Fruit fly (Drosophila melanogaster) whole organism, pupa: Measurements from ENCODE around the gene CG17544.

Experiments used
- CG10348 ChIP-seq: fragments of 200-800 bp; sonication (Bioruptor generic); IDR thresholded peaks from 2 replicates; pipeline ENCODE4 v1.3.6; 2022; ENCODE audit warnings: missing biosample characterization, missing genetic modification characterization
- CG12605 ChIP-seq: fragments of 200-800 bp; sonication (Bioruptor generic); IDR thresholded peaks from 2 replicates; pipeline ENCODE4 v1.3.6; 2022; ENCODE audit warnings: missing biosample characterization, missing genetic modification characterization
- CG13204 ChIP-seq: fragments of 200-800 bp; sonication (Bioruptor generic); optimal IDR thresholded peaks from 2 replicates; lab custom pipeline; 2018; ENCODE audit warnings: missing biosample characterization, mild to moderate bottlenecking, missing genetic modification characterization, moderate library complexity
- CG14655 ChIP-seq: fragments of 200-800 bp; sonication (Bioruptor generic); optimal IDR thresholded peaks from 3 replicates; lab custom pipeline; 2017; ENCODE audit warnings: mild to moderate bottlenecking, missing biosample characterization, missing genetic modification reagents, missing genetic modification characterization
- CG15710 ChIP-seq: fragments of 200-800 bp; sonication (Bioruptor generic); optimal IDR thresholded peaks from 2 replicates; lab custom pipeline; 2018; ENCODE audit warnings: missing biosample characterization, mild to moderate bottlenecking, missing genetic modification characterization, moderate library complexity
- CG17806 ChIP-seq: fragments of 200-800 bp; sonication (Bioruptor generic); optimal IDR thresholded peaks from 2 replicates; lab custom pipeline; 2018; ENCODE audit warnings: missing biosample characterization, mild to moderate bottlenecking, missing genetic modification characterization, moderate library complexity
- CG32121 ChIP-seq: fragments of 200-800 bp; sonication (Bioruptor generic); IDR thresholded peaks from 2 replicates; pipeline ENCODE4 v1.3.6; 2022; ENCODE audit warnings: missing biosample characterization, missing genetic modification characterization
- CG34367 ChIP-seq: fragments of 200-800 bp; sonication (Bioruptor generic); optimal IDR thresholded peaks from 2 replicates; lab custom pipeline; 2018; ENCODE audit warnings: missing biosample characterization, mild to moderate bottlenecking, missing genetic modification characterization
- CG4496 ChIP-seq: fragments of 200-800 bp; sonication (Bioruptor generic); IDR thresholded peaks from 3 replicates; pipeline ENCODE4 v1.3.6; 2022; ENCODE audit warnings: missing biosample characterization, missing genetic modification characterization
- CG8159 ChIP-seq: fragments of 200-800 bp; sonication (Bioruptor generic); optimal IDR thresholded peaks from 3 replicates; lab custom pipeline; 2018; ENCODE audit warnings: missing biosample characterization, mild to moderate bottlenecking, missing genetic modification characterization, moderate library complexity
- CG8301 ChIP-seq: fragments of 200-800 bp; sonication (Bioruptor generic); optimal IDR thresholded peaks from 2 replicates; lab custom pipeline; 2018; ENCODE audit warnings: missing biosample characterization, mild to moderate bottlenecking, missing genetic modification characterization
- CG9948 ChIP-seq: fragments of 200-800 bp; sonication (Bioruptor generic); optimal IDR thresholded peaks from 2 replicates; lab custom pipeline; 2018; ENCODE audit warnings: missing biosample characterization, mild to moderate bottlenecking, missing genetic modification characterization, moderate library complexity
- D1 ChIP-seq: fragments of 200-800 bp; sonication (Bioruptor generic); optimal IDR thresholded peaks from 2 replicates; lab custom pipeline; 2018; ENCODE audit warnings: missing biosample characterization, mild to moderate bottlenecking, missing genetic modification characterization, moderate library complexity
- EcR ChIP-seq: fragments of 200-800 bp; sonication (Bioruptor generic); optimal IDR thresholded peaks from 3 replicates; lab custom pipeline; 2019; ENCODE audit warnings: missing biosample characterization, missing genetic modification characterization, mild to moderate bottlenecking, moderate library complexity, missing genetic modification reagents
- Ets98B ChIP-seq: fragments of 200-800 bp; sonication (Bioruptor generic); IDR thresholded peaks from 2 replicates; pipeline ENCODE4 v1.3.6; 2022; ENCODE audit warnings: missing biosample characterization, missing genetic modification characterization
- Pif1A ChIP-seq: fragments of 200-800 bp; sonication (Bioruptor generic); optimal IDR thresholded peaks from 3 replicates; lab custom pipeline; 2016; ENCODE audit warnings: missing biosample characterization, missing genetic modification characterization
- Pif1B ChIP-seq: fragments of 200-800 bp; sonication (Bioruptor generic); optimal IDR thresholded peaks from 3 replicates; lab custom pipeline; 2016; ENCODE audit warnings: missing biosample characterization, missing genetic modification characterization
- Snoo ChIP-seq: fragments of 200-800 bp; sonication (Bioruptor generic); optimal IDR thresholded peaks from 3 replicates; lab custom pipeline; 2017; ENCODE audit warnings: missing biosample characterization, mild to moderate bottlenecking, missing genetic modification characterization, inconsistent platforms
- fd96Ca ChIP-seq: fragments of 200-800 bp; sonication (Bioruptor generic); IDR thresholded peaks from 3 replicates; pipeline ENCODE4 v1.3.6; 2022; ENCODE audit warnings: missing biosample characterization, missing genetic modification characterization
- gl ChIP-seq: fragments of 200-800 bp; sonication (Bioruptor generic); optimal IDR thresholded peaks from 2 replicates; lab custom pipeline; 2018; ENCODE audit warnings: missing biosample characterization, mild to moderate bottlenecking, missing genetic modification characterization
- rn ChIP-seq: fragments of 200-800 bp; sonication (Bioruptor generic); IDR thresholded peaks from 2 replicates; pipeline ENCODE4 v1.3.6; 2022; ENCODE audit warnings: missing biosample characterization, missing genetic modification characterization

CG17544 gene

DNA sequence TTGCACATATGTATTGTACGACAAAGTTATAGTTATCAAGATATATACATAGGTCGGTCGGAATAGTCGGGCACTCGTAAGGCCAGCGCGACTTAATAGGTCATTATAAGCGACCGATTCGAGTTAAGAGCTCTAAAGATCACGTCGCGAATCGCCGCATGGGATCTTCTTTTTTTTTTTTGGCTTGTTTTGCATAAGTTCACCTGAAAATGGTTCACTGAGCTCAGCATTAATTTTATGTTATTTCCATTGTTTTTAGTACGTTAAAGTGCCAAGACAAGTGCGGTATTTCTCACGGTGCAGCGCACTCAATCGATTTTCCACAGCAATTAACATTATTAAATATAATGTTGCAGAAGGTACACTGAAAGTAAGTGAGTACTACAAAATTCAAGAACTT lies 43.0 kb upstream of the CG17544 start:
- TF ChIP-seq Ets98B (peak; percentile 38), CG4496 (GFP tag; lab: Robert Waterston, UW) (peak; percentile 44; the same call in 1 of the 3 replicates), CG14655 (GFP tag; lab: Kevin White, UChicago) (no peak), CG10348 (GFP tag; lab: Robert Waterston, UW) (no peak), rn (GFP tag; lab: Robert Waterston, UW) (peak; percentile 25; the same call in 1 of the 2 replicates), Snoo (tag; lab: Kevin White, UChicago) (no peak), CG34367 (tag; lab: Kevin White, UChicago) (no peak), Pif1A (GFP tag; lab: Kevin White, UChicago) (no peak), CG9948 (no peak), D1 (tag; lab: Kevin White, UChicago) (no peak), Pif1B (GFP tag; lab: Kevin White, UChicago) (no peak), CG32121 (GFP tag; lab: Robert Waterston, UW) (peak; percentile 22; the same call in 1 of the 2 replicates), CG17806 (tag; lab: Kevin White, UChicago) (no peak), CG8301 (tag; lab: Kevin White, UChicago) (no peak), CG8159 (tag; lab: Kevin White, UChicago) (no peak), fd96Ca (peak; percentile 78), CG12605 (GFP tag; lab: Robert Waterston, UW) (0 out of 2 replicates have a peak, but pooled peaks have one; percentile 10), EcR (GFP tag; lab: Kevin White, UChicago) (no peak), CG15710 (no peak)

DNA sequence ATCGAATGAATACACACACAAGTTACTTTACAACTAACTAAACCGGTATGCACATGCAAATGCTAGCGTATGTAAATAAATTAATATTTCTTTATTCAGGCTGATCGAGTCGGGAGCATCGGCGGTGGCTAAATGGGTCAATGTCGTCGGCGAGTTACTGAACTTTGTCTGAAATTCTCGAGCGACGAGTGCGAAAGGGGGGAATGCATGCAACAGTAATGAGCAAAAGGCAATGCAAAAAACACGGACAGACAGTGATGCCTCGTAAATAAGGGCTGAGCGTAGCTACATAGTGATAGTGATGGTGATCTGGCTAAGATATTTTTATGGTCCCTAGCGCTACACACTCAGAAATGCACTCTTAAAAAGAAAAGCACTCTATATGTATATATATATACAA lies 42.4 kb upstream of the CG17544 start:
- TF ChIP-seq Ets98B, result peak; percentile 14
- TF ChIP-seq CG15710, result peak; percentile 25
- peak; percentile 18 for TF ChIP-seq Snoo (tag; lab: Kevin White, UChicago)
- peak; percentile 47; the same call in 1 of the 3 replicates for TF ChIP-seq fd96Ca
- no peak; the same call in 2 of the 3 replicates for TF ChIP-seq CG4496 (GFP tag; lab: Robert Waterston, UW)
- TF ChIP-seq EcR (GFP tag; lab: Kevin White, UChicago), result peak; percentile 99
- TF ChIP-seq CG32121 (GFP tag; lab: Robert Waterston, UW), result no peak
- no peak for TF ChIP-seq rn (GFP tag; lab: Robert Waterston, UW)

DNA sequence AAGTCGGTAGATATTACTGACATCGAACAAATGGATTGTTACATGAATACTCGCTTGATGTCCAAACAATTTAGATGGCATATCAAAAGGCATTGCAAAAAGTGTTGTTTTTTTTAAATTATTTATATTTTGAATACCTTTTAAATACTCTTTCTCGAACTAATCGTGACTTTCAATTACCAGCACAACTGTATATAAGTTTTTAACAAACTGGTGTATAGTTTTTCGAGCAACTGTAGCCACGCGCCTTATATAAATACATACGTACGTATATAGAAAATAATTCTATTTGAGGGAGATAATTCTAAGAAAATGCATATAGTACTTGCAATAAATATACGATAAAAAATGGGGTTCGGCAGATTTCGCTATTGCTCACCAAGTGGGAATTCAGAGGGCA lies 42.0 kb upstream of the CG17544 start:
- TF ChIP-seq CG34367 (tag; lab: Kevin White, UChicago) (no peak), Pif1B (GFP tag; lab: Kevin White, UChicago) (peak; percentile 4), CG32121 (GFP tag; lab: Robert Waterston, UW) (no peak), CG14655 (GFP tag; lab: Kevin White, UChicago) (no peak), fd96Ca (no peak)
- TF ChIP-seq, all 21 proteins: peak for 1

dm6 chr2L:19439598-19440230 lies 41.4 kb upstream of the CG17544 start:
- TF ChIP-seq rn (GFP tag; lab: Robert Waterston, UW), result 0 out of 2 replicates have a peak, but pooled peaks have one; percentile 21
- TF ChIP-seq CG8159 (tag; lab: Kevin White, UChicago), result peak; percentile 64
- peak; percentile 49 for TF ChIP-seq Pif1A (GFP tag; lab: Kevin White, UChicago)
- no peak for TF ChIP-seq CG12605 (GFP tag; lab: Robert Waterston, UW)
- TF ChIP-seq CG15710, result peak; percentile 43
- no peak for TF ChIP-seq CG32121 (GFP tag; lab: Robert Waterston, UW)
- no peak for TF ChIP-seq Pif1B (GFP tag; lab: Kevin White, UChicago)
- peak; percentile 40 for TF ChIP-seq Snoo (tag; lab: Kevin White, UChicago)
- no peak for TF ChIP-seq gl (tag; lab: Kevin White, UChicago)
- TF ChIP-seq CG13204 (GFP tag; lab: Kevin White, UChicago), result no peak
- peak; percentile 61 for TF ChIP-seq CG17806 (tag; lab: Kevin White, UChicago)
- no peak for TF ChIP-seq EcR (GFP tag; lab: Kevin White, UChicago)
- no peak for TF ChIP-seq CG10348 (GFP tag; lab: Robert Waterston, UW)
- TF ChIP-seq CG34367 (tag; lab: Kevin White, UChicago), result peak; percentile 49
- TF ChIP-seq CG9948, result peak; percentile 48
- no peak for TF ChIP-seq D1 (tag; lab: Kevin White, UChicago)
- peak; percentile 47; the same call in 1 of the 3 replicates for TF ChIP-seq CG4496 (GFP tag; lab: Robert Waterston, UW)
- TF ChIP-seq CG14655 (GFP tag; lab: Kevin White, UChicago), result no peak
- peak; percentile 21 for TF ChIP-seq Ets98B
- no peak for TF ChIP-seq CG8301 (tag; lab: Kevin White, UChicago)
- TF ChIP-seq fd96Ca, result no peak

DNA sequence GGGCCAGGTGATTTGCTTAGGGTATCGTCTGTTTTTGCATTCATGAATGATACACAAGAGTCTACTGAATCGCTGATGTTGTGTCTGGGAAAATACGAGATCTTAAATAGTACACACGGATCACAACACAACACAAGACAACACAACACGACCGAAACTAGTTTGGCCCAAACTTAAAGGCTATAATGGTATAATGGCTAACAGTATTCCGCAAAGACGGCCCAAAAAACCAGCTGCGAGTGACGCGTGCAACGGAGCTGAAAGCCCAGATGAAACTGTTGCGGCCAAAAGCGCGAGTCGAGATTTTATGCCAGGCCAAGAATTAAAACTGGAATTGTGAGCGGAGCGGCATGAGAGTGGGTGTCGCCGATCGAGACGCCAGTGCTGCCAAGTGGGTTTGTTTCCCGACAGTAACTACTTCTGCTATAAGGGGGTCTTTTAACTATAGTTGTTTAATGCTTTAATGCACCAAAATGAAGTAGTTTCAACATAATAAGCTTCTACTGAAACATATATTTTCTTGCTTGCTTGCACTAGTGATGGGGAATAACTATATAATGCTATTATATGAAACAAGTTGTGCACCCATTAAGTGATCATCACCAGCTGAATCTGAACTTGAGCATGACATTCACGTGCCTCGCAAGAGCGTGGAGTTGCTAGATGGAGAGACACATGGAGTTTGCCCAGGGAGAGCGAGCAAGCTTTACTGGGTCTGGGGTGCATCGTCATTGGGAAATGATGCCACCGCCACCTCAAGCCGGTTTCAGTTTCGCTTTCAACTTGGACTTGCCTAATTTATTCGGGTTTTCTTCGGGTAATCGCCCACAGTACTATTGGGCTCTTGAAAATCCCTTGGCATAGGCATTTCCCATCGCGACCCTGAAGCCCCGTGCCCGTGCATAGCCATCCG lies 40.6 kb upstream of the CG17544 start:
- TF ChIP-seq CG32121 (GFP tag; lab: Robert Waterston, UW) (no peak), CG12605 (GFP tag; lab: Robert Waterston, UW) (no peak), gl (tag; lab: Kevin White, UChicago) (no peak), CG14655 (GFP tag; lab: Kevin White, UChicago) (peak; percentile 17), rn (GFP tag; lab: Robert Waterston, UW) (no peak), CG8301 (tag; lab: Kevin White, UChicago) (peak; percentile 33), Ets98B (no peak), CG10348 (GFP tag; lab: Robert Waterston, UW) (no peak), Pif1A (GFP tag; lab: Kevin White, UChicago) (peak; percentile 9), CG34367 (tag; lab: Kevin White, UChicago) (no peak), CG8159 (tag; lab: Kevin White, UChicago) (peak; percentile 40), Pif1B (GFP tag; lab: Kevin White, UChicago) (no peak), Snoo (tag; lab: Kevin White, UChicago) (peak; percentile 41), fd96Ca (peak; percentile 51; the same call in 1 of the 3 replicates), CG15710 (peak; percentile 35), CG9948 (peak; percentile 22), CG17806 (tag; lab: Kevin White, UChicago) (no peak), CG4496 (GFP tag; lab: Robert Waterston, UW) (no peak; the same call in 2 of the 3 replicates), CG13204 (GFP tag; lab: Kevin White, UChicago) (no peak), D1 (tag; lab: Kevin White, UChicago) (no peak), EcR (GFP tag; lab: Kevin White, UChicago) (peak; percentile 82)
